Fruit fly (Drosophila melanogaster) whole organism, embryonic: Measurements from ENCODE around the gene CG14511.

Experiments
- CG10654 ChIP-seq: fragments of 200-800 bp; sonication (Bioruptor generic); optimal IDR thresholded peaks from 2 replicates; lab custom pipeline; 2016; ENCODE audit warnings: missing biosample characterization, missing genetic modification characterization
- CG11398 ChIP-seq: fragments of 200-800 bp; sonication (Bioruptor generic); optimal IDR thresholded peaks from 2 replicates; lab custom pipeline; 2016; ENCODE audit warnings: missing biosample characterization, missing genetic modification characterization
- CG11504 ChIP-seq: fragments of 200-800 bp; sonication (Bioruptor generic); optimal IDR thresholded peaks from 3 replicates; lab custom pipeline; 2019; ENCODE audit warnings: missing biosample characterization, mild to moderate bottlenecking, missing genetic modification characterization, moderate library complexity
- CG12104 ChIP-seq: fragments of 200-800 bp; sonication (Bioruptor generic); optimal IDR thresholded peaks from 3 replicates; lab custom pipeline; 2016; ENCODE audit warnings: missing biosample characterization, missing genetic modification characterization
- CG12299 ChIP-seq: fragments of 200-800 bp; sonication (Bioruptor generic); optimal IDR thresholded peaks from 2 replicates; lab custom pipeline; 2018; ENCODE audit warnings: missing biosample characterization, mild to moderate bottlenecking, missing genetic modification characterization
- CG12744 ChIP-seq: fragments of 200-800 bp; sonication (Bioruptor generic); optimal IDR thresholded peaks from 2 replicates; lab custom pipeline; 2016; ENCODE audit warnings: missing biosample characterization, missing genetic modification characterization
- CG14710 ChIP-seq: fragments of 200-800 bp; sonication (Bioruptor generic); optimal IDR thresholded peaks from 3 replicates; lab custom pipeline; 2019; ENCODE audit warnings: missing biosample characterization, mild to moderate bottlenecking, missing genetic modification characterization, moderate library complexity
- CG15011 ChIP-seq: fragments of 200-800 bp; sonication (Bioruptor generic); optimal IDR thresholded peaks from 3 replicates; lab custom pipeline; 2018; ENCODE audit warnings: missing biosample characterization, mild to moderate bottlenecking, missing genetic modification characterization
- CG15479 ChIP-seq: fragments of 200-800 bp; sonication (Bioruptor generic); optimal IDR thresholded peaks from 3 replicates; lab custom pipeline; 2019; ENCODE audit warnings: missing biosample characterization, mild to moderate bottlenecking, missing genetic modification characterization, moderate library complexity
- CG17359 ChIP-seq: fragments of 200-800 bp; sonication (Bioruptor generic); optimal IDR thresholded peaks from 3 replicates; lab custom pipeline; 2018; ENCODE audit warnings: missing biosample characterization, mild to moderate bottlenecking, missing genetic modification characterization, moderate library complexity
- CG17612 ChIP-seq: fragments of 200-800 bp; sonication (Bioruptor generic); IDR thresholded peaks from 2 replicates; pipeline ENCODE4 v1.3.6; 2022; ENCODE audit warnings: missing biosample characterization, missing genetic modification characterization
- CG2199 ChIP-seq: fragments of 200-800 bp; sonication (Bioruptor generic); IDR thresholded peaks from 3 replicates; pipeline ENCODE4 v1.3.6; 2022; ENCODE audit warnings: missing biosample characterization, missing genetic modification characterization
- CG31365 ChIP-seq: fragments of 200-800 bp; sonication (Bioruptor generic); optimal IDR thresholded peaks from 2 replicates; lab custom pipeline; 2018; ENCODE audit warnings: missing biosample characterization, mild to moderate bottlenecking, missing genetic modification characterization
- CG3838 ChIP-seq: fragments of 200-800 bp; sonication (Bioruptor generic); optimal IDR thresholded peaks from 3 replicates; lab custom pipeline; 2016; ENCODE audit warnings: missing biosample characterization, missing genetic modification characterization
- CG4617 ChIP-seq: fragments of 200-800 bp; sonication (Bioruptor generic); optimal IDR thresholded peaks from 3 replicates; lab custom pipeline; 2016; ENCODE audit warnings: missing biosample characterization, missing genetic modification characterization, borderline replicate concordance
- CG4854 ChIP-seq: fragments of 200-800 bp; sonication (Bioruptor generic); optimal IDR thresholded peaks from 2 replicates; lab custom pipeline; 2016; ENCODE audit warnings: missing biosample characterization, missing genetic modification characterization, inconsistent platforms
- CG6654 ChIP-seq: fragments of 200-800 bp; sonication (Bioruptor generic); optimal IDR thresholded peaks from 2 replicates; lab custom pipeline; 2017; ENCODE audit warnings: missing biosample characterization, mild to moderate bottlenecking, missing genetic modification characterization
- CG7839 ChIP-seq: fragments of 200-800 bp; sonication (Bioruptor generic); optimal IDR thresholded peaks from 3 replicates; lab custom pipeline; 2018; ENCODE audit warnings: missing biosample characterization, mild to moderate bottlenecking, missing genetic modification characterization, moderate library complexity
- CG8281 ChIP-seq: fragments of 200-800 bp; sonication (Bioruptor generic); optimal IDR thresholded peaks from 2 replicates; lab custom pipeline; 2018; ENCODE audit warnings: missing biosample characterization, mild to moderate bottlenecking, missing genetic modification characterization, moderate library complexity
- CG9876 ChIP-seq: fragments of 200-800 bp; sonication (Bioruptor generic); optimal IDR thresholded peaks from 2 replicates; lab custom pipeline; 2016; ENCODE audit warnings: missing biosample characterization, missing genetic modification characterization
- Dad ChIP-seq: fragments of 200-800 bp; sonication (Bioruptor generic); optimal IDR thresholded peaks from 3 replicates; lab custom pipeline; 2016; ENCODE audit warnings: missing biosample characterization, missing genetic modification characterization
- Dp ChIP-seq: fragments of 200-800 bp; sonication (Bioruptor generic); optimal IDR thresholded peaks from 2 replicates; lab custom pipeline; 2018; ENCODE audit warnings: missing biosample characterization, mild to moderate bottlenecking, missing genetic modification characterization, moderate library complexity
- Fer2 ChIP-seq: fragments of 200-800 bp; sonication (Bioruptor generic); optimal IDR thresholded peaks from 2 replicates; lab custom pipeline; 2018; ENCODE audit warnings: missing biosample characterization, mild to moderate bottlenecking, missing genetic modification characterization, moderate library complexity
- H2.0 ChIP-seq: fragments of 200-800 bp; sonication (Bioruptor generic); IDR thresholded peaks from 2 replicates; pipeline ENCODE4 v1.3.6; 2022; ENCODE audit warnings: missing biosample characterization, missing genetic modification characterization
- Hand ChIP-seq: fragments of 200-800 bp; sonication (Bioruptor generic); optimal IDR thresholded peaks from 2 replicates; lab custom pipeline; 2017; ENCODE audit warnings: mild to moderate bottlenecking, missing biosample characterization, missing genetic modification reagents, missing genetic modification characterization
- Hsf ChIP-seq: fragments of 200-800 bp; sonication (Bioruptor generic); optimal IDR thresholded peaks from 3 replicates; lab custom pipeline; 2016; ENCODE audit warnings: missing biosample characterization, missing genetic modification characterization
- Meics ChIP-seq: fragments of 200-800 bp; sonication (Bioruptor generic); optimal IDR thresholded peaks from 2 replicates; lab custom pipeline; 2017; ENCODE audit warnings: missing biosample characterization, mild to moderate bottlenecking, missing genetic modification characterization
- NC2α ChIP-seq: fragments of 200-800 bp; sonication (Bioruptor generic); optimal IDR thresholded peaks from 2 replicates; lab custom pipeline; 2016; ENCODE audit warnings: missing biosample characterization, missing genetic modification characterization
- NFAT ChIP-seq: fragments of 200-800 bp; sonication (Bioruptor generic); IDR thresholded peaks from 2 replicates; pipeline ENCODE4 v1.3.6; 2022; ENCODE audit warnings: missing biosample characterization, missing genetic modification characterization
- Pdp1 ChIP-seq, 2 experiments: fragments of 200-800 bp; sonication (Bioruptor generic); optimal IDR thresholded peaks; 3 replicates each; lab custom pipeline; 2016; ENCODE audit warnings: missing biosample characterization in 2 of 2, missing genetic modification characterization in 2 of 2, mild to moderate bottlenecking in 1 of 2, moderate library complexity in 1 of 2
- Side ChIP-seq: fragments of 200-800 bp; sonication (Bioruptor generic); optimal IDR thresholded peaks from 2 replicates; lab custom pipeline; 2016; ENCODE audit warnings: missing biosample characterization, missing genetic modification characterization
- bbx ChIP-seq: fragments of 200-800 bp; sonication (Bioruptor generic); IDR thresholded peaks from 2 replicates; pipeline ENCODE4 v1.3.6; 2022; ENCODE audit warnings: missing biosample characterization, missing genetic modification characterization; ENCODE audit not compliant: partially characterized antibody
- cg ChIP-seq: fragments of 200-800 bp; sonication (Bioruptor generic); optimal IDR thresholded peaks from 3 replicates; lab custom pipeline; 2019; ENCODE audit warnings: missing biosample characterization, mild to moderate bottlenecking, missing genetic modification characterization, moderate library complexity
- dan ChIP-seq: fragments of 200-800 bp; sonication (Bioruptor generic); IDR thresholded peaks from 2 replicates; pipeline ENCODE4 v1.3.6; 2022; ENCODE audit warnings: missing biosample characterization, missing genetic modification characterization
- fd64A ChIP-seq: fragments of 200-800 bp; sonication (Bioruptor generic); optimal IDR thresholded peaks from 3 replicates; lab custom pipeline; 2018; ENCODE audit warnings: missing biosample characterization, mild to moderate bottlenecking, missing genetic modification characterization
- hb ChIP-seq: fragments of 200-800 bp; sonication (Bioruptor generic); IDR thresholded peaks from 3 replicates; pipeline ENCODE4 v1.3.6; 2022; ENCODE audit warnings: missing biosample characterization, missing genetic modification characterization; ENCODE audit not compliant: partially characterized antibody
- kni ChIP-seq: fragments of 200-800 bp; sonication (Bioruptor generic); optimal IDR thresholded peaks from 3 replicates; lab custom pipeline; 2017; ENCODE audit warnings: mild to moderate bottlenecking, missing biosample characterization, missing genetic modification reagents, missing genetic modification characterization
- knrl ChIP-seq: fragments of 200-800 bp; sonication (Bioruptor generic); IDR thresholded peaks from 3 replicates; pipeline ENCODE4 v1.3.6; 2022; ENCODE audit warnings: missing biosample characterization, missing genetic modification characterization; ENCODE audit not compliant: partially characterized antibody
- lov ChIP-seq, 2 experiments: fragments of 200-800 bp in 1 of 2; fragments of >200 bp in 1 of 2; sonication (Bioruptor generic) in 1 of 2; IDR thresholded peaks in 1 of 2; optimal IDR thresholded peaks in 1 of 2; 2 replicates in 1 of 2; 3 replicates in 1 of 2; pipeline versions ENCODE4 v1.3.6 to Lab custom; 2017 to 2022; ENCODE audit warnings: missing biosample characterization in 1 of 2, missing genetic modification characterization in 1 of 2
- otp ChIP-seq: fragments of 200-800 bp; sonication (Bioruptor generic); IDR thresholded peaks from 3 replicates; pipeline ENCODE4, ENCODE4 v1.3.6; 2022; ENCODE audit warnings: missing biosample characterization, missing genetic modification characterization
- pros ChIP-seq: fragments of 200-800 bp; sonication (Bioruptor generic); optimal IDR thresholded peaks from 3 replicates; lab custom pipeline; 2019; ENCODE audit warnings: missing biosample characterization, mild to moderate bottlenecking, missing genetic modification characterization, moderate library complexity
- run ChIP-seq: fragments of 200-800 bp; sonication (Bioruptor generic); optimal IDR thresholded peaks from 3 replicates; lab custom pipeline; 2018; ENCODE audit warnings: missing biosample characterization, mild to moderate bottlenecking, missing genetic modification characterization
- shn ChIP-seq: fragments of 200-800 bp; sonication (Bioruptor generic); optimal IDR thresholded peaks from 3 replicates; lab custom pipeline; 2016; ENCODE audit warnings: missing biosample characterization, missing genetic modification characterization
- slp2 ChIP-seq: fragments of 200-800 bp; sonication (Bioruptor generic); optimal IDR thresholded peaks from 2 replicates; lab custom pipeline; 2016; ENCODE audit warnings: missing biosample characterization, missing genetic modification characterization
- stwl ChIP-seq: fragments of 200-800 bp; sonication (Bioruptor generic); optimal IDR thresholded peaks from 3 replicates; lab custom pipeline; 2018; ENCODE audit warnings: missing biosample characterization, mild to moderate bottlenecking, missing genetic modification characterization, moderate library complexity
- tup ChIP-seq: fragments of 200-800 bp; sonication (Bioruptor generic); optimal IDR thresholded peaks from 2 replicates; lab custom pipeline; 2016; ENCODE audit warnings: missing biosample characterization, mild to moderate bottlenecking, missing genetic modification characterization, moderate library complexity
- twi ChIP-seq: fragments of 200-800 bp; optimal IDR thresholded peaks from 2 replicates; lab custom pipeline; 2019; ENCODE audit warnings: missing biosample characterization, mild to moderate bottlenecking, missing genetic modification characterization, moderate library complexity
- unc-4 ChIP-seq: fragments of 200-800 bp; sonication (Bioruptor generic); IDR thresholded peaks from 2 replicates; pipeline ENCODE4 v1.3.6; 2022; ENCODE audit warnings: missing biosample characterization, missing genetic modification characterization; ENCODE audit not compliant: partially characterized antibody
- zen2 ChIP-seq: fragments of 200-800 bp; sonication (Bioruptor generic); IDR thresholded peaks from 3 replicates; pipeline ENCODE4 v1.3.6; 2022; ENCODE audit warnings: missing biosample characterization, missing genetic modification characterization; ENCODE audit not compliant: partially characterized antibody

Gene CG14511

DNA sequence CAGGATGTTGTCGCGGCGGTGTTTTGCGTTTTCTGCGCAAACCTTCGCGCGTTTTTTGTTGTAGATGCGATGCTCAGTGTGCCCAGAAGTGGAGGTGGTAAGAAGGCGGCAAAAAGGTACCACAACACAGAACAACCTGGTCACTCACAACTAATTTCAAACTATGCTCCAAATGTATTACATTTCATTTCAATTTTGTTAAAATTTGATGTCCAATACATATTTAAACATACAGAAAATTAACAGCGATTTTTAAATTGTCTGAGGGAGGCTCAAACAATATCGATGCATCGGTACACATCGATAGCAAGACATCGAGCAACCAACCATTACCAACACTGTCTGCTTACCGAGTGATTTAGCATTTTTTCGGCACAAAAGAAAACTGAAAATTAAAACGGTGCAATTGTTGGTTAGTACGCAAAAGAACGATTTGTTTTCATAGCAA is 6.5 kb upstream of the CG14511 start, which contains the start of the genes Slbp and Rpn2 (continued):
- TF ChIP-seq Dad (GFP tag; lab: Kevin White, UChicago) (peak; percentile 48), unc-4 (GFP tag; lab: Robert Waterston, UW) (peak; percentile 97), otp (GFP tag; lab: Robert Waterston, UW) (no peak), CG31365 (tag; lab: Kevin White, UChicago) (no peak), lov (optimal IDR thresholded peaks at IDR 0.05; lab: Kevin White, UChicago) (no peak), lov (GFP tag; IDR thresholded peaks at IDR 0.05; lab: Robert Waterston, UW) (no peak), fd64A (GFP tag; lab: Kevin White, UChicago) (no peak), tup (no peak), CG4854 (GFP tag; lab: Kevin White, UChicago) (peak; percentile 37), Meics (GFP tag; lab: Kevin White, UChicago) (peak; percentile 30), CG7839 (tag; lab: Kevin White, UChicago) (no peak), shn (peak; percentile 57), CG17612 (GFP tag; lab: Robert Waterston, UW) (no peak), CG9876 (GFP tag; lab: Kevin White, UChicago) (peak; percentile 7), CG11504 (tag; lab: Kevin White, UChicago) (peak; percentile 51), CG14710 (tag; lab: Kevin White, UChicago) (peak; percentile 83), CG4617 (GFP tag; lab: Kevin White, UChicago) (peak; percentile 89), cg (GFP tag; lab: Kevin White, UChicago) (no peak), dan (GFP tag; lab: Robert Waterston, UW) (no peak), slp2 (GFP tag; lab: Kevin White, UChicago) (peak; percentile 16), H2.0 (no peak), run (tag; lab: Kevin White, UChicago) (no peak), CG15011 (GFP tag; lab: Kevin White, UChicago) (no peak), Hand (no peak), bbx (GFP tag; lab: Robert Waterston, UW) (peak; percentile 90), Pdp1 (GFP tag; optimal IDR thresholded peaks at IDR 0.05; lab: Kevin White, UChicago) (peak; percentile 31 to 70), knrl (GFP tag; lab: Robert Waterston, UW) (peak; percentile 94), NFAT (GFP tag; lab: Robert Waterston, UW) (0 out of 2 replicates have a peak, but pooled peaks have one; percentile 4), Fer2 (tag; lab: Kevin White, UChicago) (no peak), kni (GFP tag; lab: Kevin White, UChicago) (no peak), hb (GFP tag; lab: Robert Waterston, UW) (peak; percentile 82; the same call in 2 of the 3 replicates), CG3838 (GFP tag; lab: Kevin White, UChicago) (no peak), CG8281 (tag; lab: Kevin White, UChicago) (no peak), CG2199 (GFP tag; lab: Robert Waterston, UW) (no peak), CG6654 (GFP tag; lab: Kevin White, UChicago) (no peak), CG11398 (GFP tag; lab: Kevin White, UChicago) (no peak), Dp (GFP tag; lab: Kevin White, UChicago) (peak; percentile 74), CG10654 (no peak), CG15479 (peak; percentile 90), Hsf (GFP tag; lab: Kevin White, UChicago) (peak; percentile 64), CG17359 (tag; lab: Kevin White, UChicago) (no peak), CG12299 (tag; lab: Kevin White, UChicago) (peak; percentile 43), twi (no peak), CG12744 (peak; percentile 36), stwl (tag; lab: Kevin White, UChicago) (peak; percentile 94), pros (GFP tag; lab: Kevin White, UChicago) (no peak), NC2α (GFP tag; lab: Kevin White, UChicago) (no peak), zen2 (GFP tag; lab: Robert Waterston, UW) (peak; percentile 87; the same call in 2 of the 3 replicates), Side (GFP tag; lab: Kevin White, UChicago) (peak; percentile 60), CG12104 (GFP tag; lab: Kevin White, UChicago) (peak; percentile 29)
